Worm (Caenorhabditis elegans) whole organism, young adult: ENCODE results near the gene C06A1.3.
A peak's percentile ranks its signal among the peaks of the same experiment; 100 is the strongest.

Experiments used
- B0019.2 ChIP-seq: fragments of 200-800 bp; sonication (Bioruptor generic); conservative IDR thresholded peaks from 2 replicates; pipeline ENCODE4 v1.3.6; 2022; ENCODE audit warnings: missing genetic modification reagents, missing genetic modification characterization, missing compliant biosample characterization
- B0336.3 ChIP-seq: fragments of 200-800 bp; sonication (Bioruptor generic); IDR thresholded peaks from 2 replicates; pipeline ENCODE4 v1.3.6; 2022; ENCODE audit warnings: missing genetic modification characterization, missing compliant biosample characterization
- C17E4.6 ChIP-seq: fragments of 200-800 bp; sonication (Bioruptor generic); IDR thresholded peaks from 2 replicates; pipeline ENCODE4 v1.3.6; 2022; ENCODE audit warnings: missing genetic modification reagents, missing genetic modification characterization, missing compliant biosample characterization
- F22D6.2 ChIP-seq: sonication (generic microtip); optimal IDR thresholded peaks from 2 replicates; lab custom pipeline; 2016; ENCODE audit warnings: mild to moderate bottlenecking, missing genetic modification characterization, missing compliant biosample characterization
- F57C9.4 ChIP-seq: sonication (generic microtip); optimal IDR thresholded peaks from 2 replicates; lab custom pipeline; 2017; ENCODE audit warnings: mild to moderate bottlenecking, missing genetic modification characterization, missing compliant biosample characterization
- Y67H2A.10 ChIP-seq: fragments of 200-800 bp; sonication (Bioruptor generic); conservative IDR thresholded peaks from 2 replicates; pipeline ENCODE4 v1.3.6; 2022; ENCODE audit warnings: missing genetic modification reagents, missing genetic modification characterization, missing compliant biosample characterization
- ZK185.1 ChIP-seq: sonication (generic microtip); optimal IDR thresholded peaks from 2 replicates; lab custom pipeline; 2016; ENCODE audit warnings: mild to moderate bottlenecking, missing genetic modification characterization, missing compliant biosample characterization; ENCODE audit not compliant: poor library complexity, severe bottlenecking
- akir-1 ChIP-seq: fragments of 200-800 bp; sonication (Bioruptor generic); optimal IDR thresholded peaks from 2 replicates; lab custom pipeline; 2018; ENCODE audit warnings: mild to moderate bottlenecking, missing genetic modification characterization, moderate library complexity, missing compliant biosample characterization
- ama-1 ChIP-seq, 3 experiments: fragments of 150-350 bp in 1 of 3; sonication (generic microtip) in 2 of 3; optimal IDR thresholded peaks; 2 replicates each; lab custom pipeline; 2014 to 2018; ENCODE audit warnings: missing biosample characterization in 2 of 3, missing genetic modification characterization in 2 of 3, missing genetic modification reagents in 2 of 3
- athp-1 ChIP-seq: sonication (generic microtip); optimal IDR thresholded peaks from 2 replicates; lab custom pipeline; 2017; ENCODE audit warnings: mild to moderate bottlenecking, missing genetic modification characterization, missing compliant biosample characterization
- attf-5 ChIP-seq: fragments of 200-800 bp; sonication (Bioruptor generic); optimal IDR thresholded peaks from 2 replicates; lab custom pipeline; 2018; ENCODE audit warnings: mild to moderate bottlenecking, missing genetic modification characterization, missing compliant biosample characterization
- attf-6 ChIP-seq: fragments of 200-800 bp; sonication (Bioruptor generic); IDR thresholded peaks from 2 replicates; pipeline ENCODE4 v1.3.6; 2022; ENCODE audit warnings: missing genetic modification reagents, missing genetic modification characterization, missing compliant biosample characterization
- ccch-3 ChIP-seq: fragments of 200-800 bp; sonication (Bioruptor generic); optimal IDR thresholded peaks from 2 replicates; lab custom pipeline; 2018; ENCODE audit warnings: mild to moderate bottlenecking, missing genetic modification characterization, missing compliant biosample characterization
- cebp-1 ChIP-seq, 2 experiments: fragments of 200-800 bp in 1 of 2; sonication (Bioruptor generic) in 1 of 2; sonication (generic microtip) in 1 of 2; IDR thresholded peaks in 1 of 2; optimal IDR thresholded peaks in 1 of 2; 2 replicates each; pipeline versions ENCODE4 v1.3.6 to Lab custom; 2017 to 2022; ENCODE audit warnings: missing compliant biosample characterization in 2 of 2, missing genetic modification characterization in 2 of 2, mild to moderate bottlenecking in 1 of 2, missing genetic modification reagents in 1 of 2, moderate library complexity in 1 of 2
- cebp-2 ChIP-seq: fragments of 200-800 bp; sonication (Bioruptor generic); IDR thresholded peaks from 2 replicates; pipeline ENCODE4 v1.3.6; 2022; ENCODE audit warnings: missing genetic modification characterization, missing compliant biosample characterization
- ceh-100 ChIP-seq: fragments of 200-800 bp; sonication (Bioruptor generic); IDR thresholded peaks from 2 replicates; pipeline ENCODE4 v1.3.6; 2022; ENCODE audit warnings: missing genetic modification reagents, missing genetic modification characterization, missing compliant biosample characterization
- ceh-58 ChIP-seq: fragments of 200-800 bp; sonication (Bioruptor generic); IDR thresholded peaks from 2 replicates; pipeline ENCODE4 v1.3.6; 2022; ENCODE audit warnings: missing genetic modification characterization, missing compliant biosample characterization
- ceh-91 ChIP-seq: fragments of 200-800 bp; sonication (Bioruptor generic); IDR thresholded peaks from 2 replicates; pipeline ENCODE4 v1.3.6; 2022; ENCODE audit warnings: missing genetic modification reagents, missing genetic modification characterization, missing compliant biosample characterization
- die-1 ChIP-seq: sonication (generic microtip); optimal IDR thresholded peaks from 2 replicates; lab custom pipeline; 2016; ENCODE audit warnings: missing genotype, mild to moderate bottlenecking, missing genetic modification characterization, missing compliant biosample characterization
- ekl-4 ChIP-seq: fragments of 200-800 bp; sonication (Bioruptor generic); IDR thresholded peaks from 2 replicates; pipeline ENCODE4 v1.3.6; 2022; ENCODE audit warnings: missing genetic modification reagents, missing genetic modification characterization, missing compliant biosample characterization
- hmg-20 ChIP-seq: fragments of 200-800 bp; sonication (Bioruptor generic); IDR thresholded peaks from 2 replicates; pipeline ENCODE4 v1.3.6; 2022; ENCODE audit warnings: missing genetic modification reagents, missing genetic modification characterization, missing compliant biosample characterization
- hrde-1 ChIP-seq: sonication (generic microtip); optimal IDR thresholded peaks from 2 replicates; lab custom pipeline; 2016; ENCODE audit warnings: missing genetic modification characterization, mild to moderate bottlenecking, missing compliant biosample characterization, moderate library complexity, missing genotype, missing genetic modification reagents, borderline replicate concordance
- hsf-1 ChIP-seq: fragments of 200-800 bp; sonication (Bioruptor generic); IDR thresholded peaks from 2 replicates; pipeline ENCODE4 v1.3.6; 2022; ENCODE audit warnings: missing genetic modification reagents, missing genetic modification characterization, missing compliant biosample characterization
- lin-35 ChIP-seq, 3 experiments: fragments of 150-350 bp in 2 of 3; sonication (generic microtip) in 1 of 3; optimal IDR thresholded peaks; 2 replicates each; lab custom pipeline; 2014 to 2018; ENCODE audit warnings: missing biosample characterization in 3 of 3, missing genetic modification characterization in 3 of 3, missing genetic modification reagents in 3 of 3
- lin-54 ChIP-seq: fragments of 200-800 bp; sonication (Bioruptor generic); optimal IDR thresholded peaks from 2 replicates; lab custom pipeline; 2018; ENCODE audit warnings: mild to moderate bottlenecking, missing genetic modification characterization, missing compliant biosample characterization
- lsl-1 ChIP-seq: fragments of 200-800 bp; sonication (Bioruptor generic); optimal IDR thresholded peaks from 2 replicates; lab custom pipeline; 2018; ENCODE audit warnings: mild to moderate bottlenecking, missing genetic modification characterization, moderate library complexity, missing compliant biosample characterization
- madf-6 ChIP-seq: fragments of 200-800 bp; sonication (Bioruptor generic); IDR thresholded peaks from 2 replicates; pipeline ENCODE4 v1.3.6; 2022; ENCODE audit warnings: missing genetic modification reagents, missing genetic modification characterization, missing compliant biosample characterization
- mxl-1 ChIP-seq: sonication (generic microtip); optimal IDR thresholded peaks from 2 replicates; lab custom pipeline; 2016; ENCODE audit warnings: missing genetic modification characterization, missing compliant biosample characterization
- nfya-1 ChIP-seq: sonication (generic microtip); optimal IDR thresholded peaks from 2 replicates; lab custom pipeline; 2017; ENCODE audit warnings: antibody characterized with exemption, missing compliant biosample characterization, missing genetic modification characterization, borderline replicate concordance; ENCODE audit not compliant: insufficient read depth
- nhr-120 ChIP-seq: fragments of 200-800 bp; sonication (Bioruptor generic); IDR thresholded peaks from 2 replicates; pipeline ENCODE4 v1.3.6; 2022; ENCODE audit warnings: missing genetic modification characterization, missing compliant biosample characterization
- pha-4 ChIP-seq: fragments of 150-350 bp; sonication (generic microtip); optimal IDR thresholded peaks from 2 replicates; lab custom pipeline; 2014; ENCODE audit warnings: missing biosample characterization, missing genetic modification reagents, missing genetic modification characterization
- rcor-1 ChIP-seq: fragments of 200-800 bp; sonication (Bioruptor generic); IDR thresholded peaks from 2 replicates; pipeline ENCODE4 v1.3.6; 2022; ENCODE audit warnings: missing genetic modification reagents, missing genetic modification characterization, missing compliant biosample characterization
- rpc-1 ChIP-seq, 2 experiments: fragments of 150-350 bp in 1 of 2; sonication (generic microtip) in 1 of 2; optimal IDR thresholded peaks; 2 replicates each; lab custom pipeline; 2014 to 2018; ENCODE audit warnings: missing biosample characterization in 1 of 2, missing genetic modification characterization in 1 of 2, missing genetic modification reagents in 1 of 2, missing genotype in 1 of 2
- snpc-4 ChIP-seq, 5 experiments: fragments of 150-350 bp in 1 of 5; sonication (generic microtip) in 4 of 5; optimal IDR thresholded peaks; 2 replicates each; lab custom pipeline; 2014 to 2018; ENCODE audit warnings: missing genetic modification characterization in 5 of 5, missing biosample characterization in 3 of 5, antibody characterized with exemption in 2 of 5, mild to moderate bottlenecking in 2 of 5, missing compliant biosample characterization in 2 of 5, missing genotype in 2 of 5, moderate library complexity in 2 of 5, missing genetic modification reagents in 1 of 5
- sptf-2 ChIP-seq: fragments of 200-800 bp; sonication (Bioruptor generic); optimal IDR thresholded peaks from 2 replicates; lab custom pipeline; 2018; ENCODE audit warnings: mild to moderate bottlenecking, missing genetic modification characterization, missing compliant biosample characterization
- tbx-9 ChIP-seq: sonication (generic microtip); optimal IDR thresholded peaks from 2 replicates; lab custom pipeline; 2016; ENCODE audit warnings: borderline replicate concordance, missing genetic modification characterization, inconsistent platforms, missing compliant biosample characterization
- unc-130 ChIP-seq: sonication (generic microtip); optimal IDR thresholded peaks from 2 replicates; lab custom pipeline; 2016; ENCODE audit warnings: missing genetic modification reagents, missing genetic modification characterization, missing compliant biosample characterization
- xnd-1 ChIP-seq: sonication (generic microtip); optimal IDR thresholded peaks from 2 replicates; lab custom pipeline; 2016; ENCODE audit warnings: missing genotype, missing genetic modification reagents, missing genetic modification characterization, missing compliant biosample characterization
- zfh-2 ChIP-seq: fragments of 200-800 bp; sonication (Bioruptor generic); conservative IDR thresholded peaks from 2 replicates; pipeline ENCODE4 v1.3.6; 2022; ENCODE audit warnings: missing genetic modification reagents, missing genetic modification characterization, missing compliant biosample characterization
- ztf-26 ChIP-seq: sonication (generic microtip); optimal IDR thresholded peaks from 2 replicates; lab custom pipeline; 2017; ENCODE audit warnings: missing genetic modification characterization, missing compliant biosample characterization
- ztf-28 ChIP-seq: fragments of 200-800 bp; sonication (Bioruptor generic); IDR thresholded peaks from 2 replicates; pipeline ENCODE4 v1.3.6; 2022; ENCODE audit warnings: missing genetic modification reagents, missing genetic modification characterization, missing compliant biosample characterization
- ztf-6 ChIP-seq: fragments of 200-800 bp; sonication (Bioruptor generic); IDR thresholded peaks from 2 replicates; pipeline ENCODE4 v1.3.6; 2022; ENCODE audit warnings: missing genetic modification reagents, missing genetic modification characterization, missing compliant biosample characterization

The C06A1.3 gene

DNA sequence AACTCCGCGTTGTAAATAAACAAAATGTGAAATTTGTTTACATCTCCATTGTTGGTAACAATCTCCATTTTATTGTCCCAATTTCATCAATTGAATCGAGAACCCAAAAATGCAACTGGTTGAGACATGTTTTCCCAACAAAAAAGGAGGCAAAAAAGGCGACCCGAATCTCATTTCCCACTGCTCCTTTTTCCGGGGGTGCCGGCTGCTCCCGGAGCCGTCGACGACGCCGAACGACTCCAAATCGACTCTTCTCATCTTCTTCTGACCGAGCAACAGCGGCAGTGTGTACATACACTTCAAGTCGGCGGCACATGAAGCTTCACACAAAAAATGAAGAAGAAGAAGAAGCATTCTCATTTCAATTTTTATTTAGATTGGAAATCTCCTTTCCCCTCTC, 5.6 kb upstream of the C06A1.3 start:
- TF ChIP-seq ztf-28 (GFP tag; lab: Robert Waterston, UW) = no peak
- peak; percentile 59 for TF ChIP-seq zfh-2

DNA sequence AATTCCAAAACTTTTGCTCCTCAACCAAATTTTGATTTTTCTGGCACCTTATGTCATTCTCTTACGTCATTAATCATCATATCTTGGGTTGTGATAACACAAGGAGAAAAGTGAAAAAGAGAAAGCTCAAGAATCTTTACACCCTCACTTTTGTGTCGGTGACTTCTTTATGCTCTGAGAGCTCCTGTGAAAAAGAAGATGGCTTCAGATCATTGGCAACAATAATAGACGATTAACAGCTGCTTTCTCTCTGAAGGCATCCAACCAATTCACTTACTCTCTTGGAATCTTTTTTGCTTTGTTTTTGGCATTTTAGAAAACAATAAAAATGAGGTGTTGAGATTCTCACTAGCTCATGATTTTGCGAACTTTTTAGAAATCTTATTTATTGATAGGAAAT, 2.6 kb upstream of the C06A1.3 start:
- TF ChIP-seq rcor-1 (GFP tag; lab: Robert Waterston, UW) (no peak), tbx-9 (tag; lab: Kevin White, UChicago) (no peak), akir-1 (GFP tag; lab: Kevin White, UChicago) (no peak), F57C9.4 (no peak), xnd-1 (tag; lab: Kevin White, UChicago) (no peak), B0336.3 (GFP tag; lab: Robert Waterston, UW) (no peak), cebp-1 (GFP tag; IDR thresholded peaks at IDR 0.05; lab: Robert Waterston, UW) (no peak), cebp-1 (tag; optimal IDR thresholded peaks at IDR 0.05; lab: Kevin White, UChicago) (no peak), lsl-1 (no peak), attf-5 (GFP tag; lab: Kevin White, UChicago) (no peak), ceh-58 (GFP tag; lab: Robert Waterston, UW) (no peak), nhr-120 (GFP tag; lab: Robert Waterston, UW) (no peak), pha-4 (tag; lab: Kevin White, UChicago) (no peak), C17E4.6 (GFP tag; lab: Robert Waterston, UW) (no peak), die-1 (no peak), hsf-1 (GFP tag; lab: Robert Waterston, UW) (no peak)
- TF ChIP-seq, all 124 proteins: peak for 0

ce11 chrII:10570302-10570701, 1.8 kb upstream of the C06A1.3 start, which contains the start of gene txt-13:
Gene txt-13, plus strand, starts transcription at chrII:10570602.
- TF ChIP-seq athp-1 (tag; lab: Kevin White, UChicago) (no peak), nfya-1 (no peak), snpc-4 (GFP tag; optimal IDR thresholded peaks at IDR 0.05; lab: Kevin White, UChicago) (no peak), snpc-4 (tag; optimal IDR thresholded peaks at IDR 0.05; lab: Kevin White, UChicago) (no peak), cebp-2 (GFP tag; lab: Robert Waterston, UW) (no peak), ztf-6 (no peak), Y67H2A.10 (GFP tag; lab: Robert Waterston, UW) (no peak), lin-35 (GFP tag; optimal IDR thresholded peaks at IDR 0.05; lab: Kevin White, UChicago) (no peak), unc-130 (GFP tag; lab: Kevin White, UChicago) (no peak), ztf-26 (tag; lab: Kevin White, UChicago) (no peak), B0019.2 (GFP tag; lab: Robert Waterston, UW) (no peak)

DNA sequence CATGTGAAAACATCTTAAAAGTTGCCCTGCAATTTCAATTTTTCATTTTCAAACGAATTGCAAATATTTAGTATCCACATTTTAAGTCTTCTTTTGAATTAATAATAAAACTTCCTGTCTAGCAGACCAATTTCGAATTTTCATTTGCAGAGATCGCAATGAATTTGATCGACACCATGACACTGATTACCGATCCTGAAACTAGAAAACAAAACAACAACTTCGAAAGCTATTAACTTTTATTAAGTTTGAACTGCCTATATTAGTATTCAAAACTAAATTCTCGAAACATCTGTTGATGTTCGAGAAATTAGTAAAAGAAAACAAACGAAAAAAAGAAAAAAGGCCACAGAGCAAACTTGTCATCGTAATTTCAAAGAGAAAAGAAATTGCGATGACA, 2.1 kb downstream of the C06A1.3 start:
- TF ChIP-seq rpc-1 (optimal IDR thresholded peaks at IDR 0.05; lab: Kevin White, UChicago) (no peak), rpc-1 (tag; optimal IDR thresholded peaks at IDR 0.05; lab: Kevin White, UChicago) (no peak), ekl-4 (GFP tag; lab: Robert Waterston, UW) (peak; percentile 10; the same call in 1 of the 2 replicates), hsf-1 (GFP tag; lab: Robert Waterston, UW) (0 out of 2 replicates have a peak, but pooled peaks have one; percentile 50), nfya-1 (no peak), ceh-91 (GFP tag; lab: Robert Waterston, UW) (0 out of 2 replicates have a peak, but pooled peaks have one; percentile 15), snpc-4 (GFP tag; optimal IDR thresholded peaks at IDR 0.05; lab: Kevin White, UChicago) (peak; percentile 33), snpc-4 (tag; optimal IDR thresholded peaks at IDR 0.05; lab: Kevin White, UChicago) (no peak), hmg-20 (no peak), madf-6 (GFP tag; lab: Robert Waterston, UW) (peak; percentile 60), unc-130 (GFP tag; lab: Kevin White, UChicago) (no peak), sptf-2 (GFP tag; lab: Kevin White, UChicago) (no peak), ceh-100 (GFP tag; lab: Robert Waterston, UW) (0 out of 2 replicates have a peak, but pooled peaks have one; percentile 9), F22D6.2 (tag; lab: Kevin White, UChicago) (no peak), attf-6 (GFP tag; lab: Robert Waterston, UW) (0 out of 2 replicates have a peak, but pooled peaks have one; percentile 15), ZK185.1 (no peak), lin-54 (GFP tag; lab: Kevin White, UChicago) (peak; percentile 24), ama-1 (optimal IDR thresholded peaks at IDR 0.05; lab: Kevin White, UChicago) (no peak), ama-1 (GFP tag; optimal IDR thresholded peaks at IDR 0.05; lab: Kevin White, UChicago) (peak in 1 of 2 experiments; percentile 67), mxl-1 (tag; lab: Kevin White, UChicago) (no peak), ccch-3 (GFP tag; lab: Kevin White, UChicago) (no peak), hrde-1 (tag; lab: Kevin White, UChicago) (peak; percentile 87)
